Fruit fly (Drosophila melanogaster) ovary, adult (tissue): Measurements from ENCODE around the gene U4-U6-60K.
A peak's percentile ranks its signal among the peaks of the same experiment; 100 is the strongest.

Experiments used
- CG17801 ChIP-seq: fragments of 200-800 bp; optimal IDR thresholded peaks from 2 replicates; lab custom pipeline; 2019; ENCODE audit warnings: missing biosample characterization, mild to moderate bottlenecking, missing genetic modification characterization, moderate library complexity; ENCODE audit not compliant: partially characterized antibody

U4-U6-60K gene

DNA sequence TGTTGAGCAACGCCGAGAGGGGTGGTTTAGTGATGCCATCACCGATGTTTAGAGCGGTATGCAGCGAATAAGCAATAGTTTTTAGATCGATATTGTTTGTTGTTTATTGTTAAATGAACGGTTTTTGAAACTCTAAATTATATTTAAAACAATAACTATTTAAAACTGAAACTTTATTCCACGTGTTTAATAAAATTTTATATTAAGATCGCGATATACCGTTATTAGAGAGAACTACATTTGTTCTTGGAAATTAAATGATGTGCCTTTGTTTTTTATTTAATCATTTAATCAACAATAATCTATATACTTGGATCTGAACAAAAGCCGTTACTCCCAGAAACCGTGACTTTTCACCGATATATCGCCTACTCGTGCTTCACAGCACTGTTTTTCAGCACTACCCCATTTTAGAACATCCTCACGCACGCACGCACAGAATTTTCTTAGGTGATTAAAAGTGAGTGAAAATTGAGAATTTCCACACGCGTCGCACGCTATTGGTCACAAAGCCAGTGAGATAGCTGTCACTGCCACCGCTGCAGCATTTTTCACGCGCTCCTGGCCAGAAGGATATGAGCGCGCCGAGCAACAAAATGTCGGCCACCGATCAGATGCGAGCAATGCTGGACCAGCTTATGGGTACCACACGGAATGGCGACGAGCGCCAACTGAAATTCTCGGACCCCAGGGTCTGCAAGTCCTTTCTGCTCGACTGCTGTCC, at the start of gene U4-U6-60K, which contains the start of gene CG7564:
Gene U4-U6-60K, minus strand, starts transcription at position 20 of the 724 bp plus-strand sequence.
Gene CG7564, plus strand, starts transcription at position 406 of the 724 bp plus-strand sequence.
- TF ChIP-seq CG17801 (GFP tag; lab: Kevin White, UChicago), result peak; percentile 2

DNA sequence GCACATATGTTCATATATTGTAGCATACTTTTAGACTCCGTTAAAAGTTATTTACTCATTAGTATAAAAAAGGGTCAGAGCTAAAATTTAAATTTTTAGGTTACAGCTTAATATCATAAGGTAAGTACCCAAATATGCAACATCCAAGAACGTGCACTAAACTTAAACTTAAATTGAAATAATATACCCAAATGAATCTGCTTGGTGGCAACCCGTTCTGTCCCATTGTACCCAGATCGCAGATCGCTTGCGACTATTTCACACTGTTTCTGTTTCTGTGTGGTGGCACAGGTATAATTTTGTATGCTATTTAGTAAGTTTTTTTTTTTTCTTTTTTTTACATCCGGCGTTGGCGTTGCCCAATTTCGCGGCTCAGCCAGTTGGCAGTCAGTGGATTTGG, 49.4 kb upstream of the U4-U6-60K start:
- TF ChIP-seq CG17801 (GFP tag; lab: Kevin White, UChicago), result no peak

DNA sequence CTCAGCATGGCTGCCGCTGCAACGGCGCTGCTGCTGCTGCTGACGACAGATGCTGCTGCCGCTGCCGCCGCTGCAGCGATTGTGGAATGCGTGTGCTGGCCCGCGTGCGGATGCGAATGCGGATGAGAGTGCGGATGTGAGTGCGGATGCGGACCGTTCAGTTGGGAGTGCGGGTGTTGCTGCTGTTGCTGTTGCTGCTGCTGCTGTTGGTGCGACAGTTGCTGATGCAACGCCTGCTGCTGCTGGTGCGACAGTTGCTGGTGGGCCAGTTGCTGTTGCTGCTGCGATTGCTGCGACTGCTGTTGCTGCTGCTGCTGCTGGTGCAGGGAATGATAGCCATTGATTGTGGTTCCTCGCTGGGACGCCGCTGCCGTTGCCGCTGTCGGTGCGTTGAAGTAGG, 48.6 kb upstream of the U4-U6-60K start:
- no peak for TF ChIP-seq CG17801 (GFP tag; lab: Kevin White, UChicago)

DNA sequence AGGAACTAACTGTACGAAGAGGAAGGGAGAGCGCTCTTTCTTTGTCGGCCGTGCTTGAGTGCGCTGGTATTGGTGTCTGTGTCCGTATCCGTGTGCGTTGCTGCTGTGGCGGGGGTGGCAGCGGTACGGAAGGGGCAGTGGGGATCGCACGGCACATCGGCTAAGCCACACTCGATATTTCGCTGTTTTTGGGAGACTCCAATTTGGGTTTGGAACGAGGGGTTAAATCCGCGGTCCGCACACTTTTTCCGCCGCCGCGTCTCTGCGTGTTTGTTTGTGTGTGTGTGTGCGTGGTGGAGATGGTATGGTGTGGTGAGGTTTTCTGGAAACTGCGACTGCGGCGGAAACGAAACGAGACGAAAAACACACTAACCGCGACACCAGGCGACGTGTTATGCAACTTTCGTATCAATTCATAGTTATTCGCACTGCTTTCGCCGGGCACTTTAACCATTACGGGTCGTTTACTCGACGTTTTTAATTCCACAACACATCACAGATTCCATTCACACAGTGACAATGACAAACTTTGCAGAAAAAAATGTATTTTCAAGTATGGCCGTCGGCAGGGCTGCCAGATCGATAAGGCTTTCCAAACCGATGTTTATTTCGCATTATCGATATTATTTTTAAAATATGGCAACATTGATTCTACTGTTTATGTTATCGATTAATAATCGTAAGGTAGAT, 43.6 kb upstream of the U4-U6-60K start, which contains the start of gene CycT:
Gene CycT, minus strand, starts transcription at position 574 of the 690 bp plus-strand sequence.
- peak; percentile 60 for TF ChIP-seq CG17801 (GFP tag; lab: Kevin White, UChicago)

DNA sequence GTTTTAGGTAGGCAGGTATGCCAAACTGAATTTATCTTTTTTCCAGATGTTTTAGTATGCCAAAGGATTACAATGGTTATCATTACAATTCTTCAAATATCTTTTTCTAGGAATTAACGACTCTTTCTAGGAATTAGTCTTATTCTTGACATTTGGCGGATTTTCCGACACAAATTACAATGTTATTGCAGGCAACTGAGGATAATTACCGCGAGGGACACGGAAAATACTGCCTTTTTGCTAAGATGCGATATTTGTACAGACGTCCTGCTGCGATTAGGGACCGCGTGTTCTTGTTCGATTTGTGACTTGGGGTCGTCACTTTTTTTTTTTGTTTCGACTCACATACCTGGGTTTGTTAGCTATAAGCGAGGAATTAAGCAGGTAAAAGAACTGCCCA, 42.1 kb upstream of the U4-U6-60K start:
- TF ChIP-seq CG17801 (GFP tag; lab: Kevin White, UChicago), result no peak

DNA sequence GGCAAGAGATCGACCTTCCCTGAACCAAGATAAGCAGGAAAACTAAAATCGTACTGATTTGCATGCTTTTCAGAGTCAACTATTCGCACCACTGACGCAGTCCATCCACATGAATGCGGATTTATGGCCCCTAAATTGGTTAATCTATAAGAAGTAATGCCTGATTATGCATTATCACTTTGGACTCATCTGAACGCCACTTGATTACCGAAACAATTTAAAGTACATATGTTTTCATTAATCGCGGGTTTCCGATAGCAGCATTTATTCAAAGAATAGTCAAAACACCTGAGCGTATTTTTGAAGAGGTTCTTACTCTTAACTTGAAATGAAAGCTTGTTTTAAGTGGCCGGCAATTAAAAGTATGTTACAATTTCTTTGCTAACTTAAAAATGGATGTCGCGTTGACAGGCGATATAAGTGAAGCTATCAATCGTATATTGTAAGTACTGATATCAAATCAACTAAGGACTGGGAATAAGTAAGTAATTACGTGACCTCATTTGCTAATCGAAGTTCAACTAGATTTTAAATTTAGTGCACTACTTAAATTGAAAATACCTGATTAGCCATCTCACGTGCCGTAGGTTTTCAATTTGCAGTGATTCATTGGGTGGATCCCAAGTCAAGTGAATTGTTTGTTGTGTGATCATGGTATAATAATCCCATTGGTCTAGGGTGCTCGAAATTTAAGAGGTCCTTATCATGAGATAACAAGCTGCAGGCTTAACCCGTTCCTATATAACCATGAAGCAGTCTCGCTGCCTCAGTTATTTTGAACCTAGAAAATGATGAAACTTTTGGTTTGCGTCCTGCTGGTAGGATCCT, 35.6 kb upstream of the U4-U6-60K start, which contains the start of the genes Jon74E and CG7542:
Gene Jon74E, minus strand, starts transcription at position 79 of the 828 bp plus-strand sequence.
Gene CG7542, plus strand, starts transcription at position 778 of the 828 bp plus-strand sequence.
- TF ChIP-seq CG17801 (GFP tag; lab: Kevin White, UChicago), result no peak

DNA sequence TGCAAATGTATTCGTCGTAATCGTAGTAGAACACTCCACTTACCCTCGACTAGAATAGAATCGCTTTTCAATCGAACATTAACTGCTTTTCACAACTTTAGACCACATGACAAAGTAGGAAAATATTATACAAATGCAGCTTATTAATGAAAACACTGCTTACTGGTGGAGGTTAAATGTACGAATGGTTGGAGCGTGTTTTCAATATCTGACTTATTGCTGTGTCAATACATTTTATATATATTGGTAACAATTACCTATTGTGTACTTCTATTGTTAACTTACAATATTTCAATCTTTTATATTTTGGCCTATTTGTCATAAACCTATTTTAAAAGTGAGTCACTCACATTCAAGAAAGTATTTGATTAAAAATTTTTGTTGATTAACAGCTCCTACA, 26.3 kb upstream of the U4-U6-60K start:
- no peak for TF ChIP-seq CG17801 (GFP tag; lab: Kevin White, UChicago)

DNA sequence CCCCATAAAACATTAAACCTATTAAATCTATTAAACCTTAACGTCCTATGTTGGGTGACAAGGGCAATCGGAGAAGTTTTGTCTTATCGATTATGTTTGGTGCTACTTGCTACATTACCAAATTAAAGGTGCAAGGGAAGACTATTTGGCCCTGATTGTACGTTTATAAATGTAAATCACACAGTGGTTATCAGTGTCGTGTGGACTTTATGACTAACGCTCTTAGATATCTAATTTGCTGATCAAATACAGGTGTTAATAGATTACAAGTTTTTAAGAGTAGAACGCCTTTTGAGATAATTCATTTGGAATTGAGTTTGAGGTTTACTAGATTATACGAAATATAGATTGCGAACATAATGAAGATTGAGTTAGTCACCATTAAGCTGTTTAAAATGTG, 25.2 kb upstream of the U4-U6-60K start:
- TF ChIP-seq CG17801 (GFP tag; lab: Kevin White, UChicago), result no peak

DNA sequence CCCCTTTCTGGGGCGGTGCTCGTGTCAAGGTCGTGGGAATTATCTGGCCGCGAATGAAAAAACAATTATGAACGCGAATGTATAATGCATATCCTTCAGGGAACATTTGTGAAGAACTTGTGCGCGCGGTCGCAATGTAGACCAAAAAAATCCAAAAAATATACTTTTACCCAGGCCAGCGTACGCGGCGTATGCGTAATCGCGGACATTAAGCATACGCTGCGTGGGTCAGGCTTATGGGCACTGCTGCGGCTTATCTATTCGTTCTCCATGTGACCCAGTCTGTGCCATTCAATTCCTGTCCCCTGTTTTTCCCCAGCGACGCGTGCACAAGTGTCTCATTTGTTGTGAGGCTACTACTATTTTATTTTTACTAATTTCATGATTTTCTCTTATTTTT, 24.5 kb upstream of the U4-U6-60K start:
- TF ChIP-seq CG17801 (GFP tag; lab: Kevin White, UChicago), result no peak

DNA sequence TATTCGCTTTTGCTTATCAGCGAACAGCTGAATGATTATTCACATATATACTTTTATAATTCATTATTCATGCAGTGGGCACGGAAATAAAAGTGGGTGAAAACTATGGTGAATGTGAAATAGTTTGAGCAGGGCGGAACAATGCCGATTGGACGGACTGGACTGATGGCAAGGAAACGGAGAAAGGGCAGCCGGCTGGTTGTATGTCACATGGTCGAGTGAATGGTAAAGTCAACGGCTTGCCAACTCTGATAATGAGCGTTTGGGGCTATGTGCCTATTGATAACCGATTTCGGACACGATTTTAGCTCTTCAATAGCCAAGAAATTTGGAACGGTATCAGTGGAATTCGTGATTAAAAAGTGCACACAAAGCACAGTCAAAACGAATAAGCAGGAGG, 22.1 kb upstream of the U4-U6-60K start:
- no peak for TF ChIP-seq CG17801 (GFP tag; lab: Kevin White, UChicago)

DNA sequence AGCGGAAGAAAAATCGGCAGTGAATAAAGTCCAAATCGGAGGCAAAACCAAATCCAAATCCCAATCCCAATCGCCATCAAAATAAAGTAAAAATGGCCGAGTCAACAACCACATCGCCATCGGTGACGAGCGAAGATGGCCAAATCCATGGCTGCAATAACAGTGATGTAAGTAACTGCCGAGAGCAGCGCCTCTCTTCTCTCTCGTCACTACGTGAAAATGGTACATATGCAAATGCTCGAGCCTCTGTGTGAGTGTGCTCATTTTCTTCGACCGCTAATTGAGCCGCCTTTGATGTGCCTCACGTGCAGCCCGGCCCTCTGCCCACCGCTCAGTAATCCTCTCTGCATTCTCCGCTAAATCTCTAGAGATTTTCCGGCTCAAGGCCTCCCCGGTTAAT, 20.7 kb upstream of the U4-U6-60K start:
- TF ChIP-seq CG17801 (GFP tag; lab: Kevin White, UChicago), result no peak

DNA sequence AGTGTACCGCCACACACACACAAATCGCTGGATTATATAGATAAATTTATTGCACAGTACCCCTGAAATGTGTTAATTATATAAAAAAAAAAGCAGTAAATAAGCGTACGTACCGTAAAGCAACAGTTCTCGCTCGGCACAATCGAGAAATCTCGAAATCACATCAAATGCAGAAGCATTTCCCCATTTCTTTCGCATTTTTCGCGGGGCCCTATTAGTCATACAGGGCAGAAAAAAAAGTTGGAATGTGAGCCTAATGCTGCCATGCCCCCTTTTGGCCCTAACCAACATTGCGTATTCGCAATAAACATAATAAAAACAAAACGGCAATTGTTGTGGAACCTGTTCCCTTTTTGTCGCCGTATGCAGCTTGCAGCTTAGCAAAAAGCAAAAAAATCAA, 20.0 kb upstream of the U4-U6-60K start:
- no peak for TF ChIP-seq CG17801 (GFP tag; lab: Kevin White, UChicago)

DNA sequence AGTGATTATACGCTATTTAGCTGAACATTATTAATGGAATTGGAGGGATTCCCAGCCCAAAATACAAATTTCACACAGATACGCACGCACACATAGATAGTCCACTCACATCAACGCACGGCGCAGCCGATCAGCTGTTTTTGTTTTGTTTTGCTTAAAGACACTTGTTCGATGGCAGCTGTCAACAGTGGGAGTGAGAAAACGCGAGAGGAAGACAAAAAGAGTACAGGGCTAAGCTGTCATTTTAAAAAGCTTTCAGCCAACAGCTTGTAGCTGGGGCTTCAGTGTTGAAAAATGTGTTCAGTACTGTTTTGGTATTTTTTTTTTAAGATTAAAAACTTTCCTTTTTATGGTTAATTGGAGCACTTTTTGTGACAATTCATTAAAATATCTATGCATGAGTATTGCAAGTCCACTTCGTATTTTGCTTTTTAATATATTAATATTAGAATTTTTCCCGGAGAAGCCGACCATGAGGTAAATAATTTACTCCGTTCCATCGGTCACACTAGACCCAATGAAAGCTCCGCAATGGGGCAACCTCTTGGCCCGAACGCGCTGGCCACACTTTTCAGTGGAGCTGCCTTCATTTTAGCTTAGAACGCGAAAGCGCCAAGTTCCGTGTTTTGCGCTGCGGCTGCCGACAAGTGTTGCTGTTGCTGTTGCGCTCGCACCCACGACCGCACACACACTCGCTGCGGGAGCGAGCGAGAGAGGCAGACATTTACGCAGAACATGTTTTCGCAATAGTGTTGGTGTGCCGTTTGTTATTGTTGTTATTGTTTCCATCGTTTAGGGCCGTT, 19.4 kb upstream of the U4-U6-60K start:
- peak; percentile 72 for TF ChIP-seq CG17801 (GFP tag; lab: Kevin White, UChicago)

DNA sequence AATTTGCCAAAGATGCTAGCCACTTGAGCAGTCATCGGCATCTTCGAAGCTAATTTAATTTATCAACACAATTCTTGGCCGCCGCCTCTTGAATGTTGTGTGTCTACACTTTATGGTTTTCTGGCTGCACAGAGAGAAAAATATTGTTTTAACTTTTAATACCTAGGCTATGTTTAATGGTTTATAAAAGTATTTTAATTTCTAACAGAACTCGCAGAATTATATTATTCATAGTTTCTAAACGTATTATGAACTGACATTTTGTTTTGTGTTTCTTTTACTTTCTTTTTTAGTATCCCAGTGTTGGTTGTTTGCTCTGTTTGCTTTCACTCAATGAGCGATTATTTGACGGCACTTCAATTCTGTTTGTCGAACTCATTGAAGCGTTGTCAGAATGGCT, 18.5 kb upstream of the U4-U6-60K start:
- no peak for TF ChIP-seq CG17801 (GFP tag; lab: Kevin White, UChicago)
